Fruit fly (Drosophila melanogaster) Kc167 (cell line): ENCODE results near the gene hfp.

Source experiments
- Sin3A ChIP-seq: fragments of >200 bp; optimal IDR thresholded peaks from 2 replicates; lab custom pipeline; 2018; ENCODE audit warnings: missing external identifiers
- h ChIP-seq: fragments of >200 bp; optimal IDR thresholded peaks from 3 replicates; lab custom pipeline; 2018; ENCODE audit warnings: missing external identifiers
- insv ChIP-seq: fragments of >200 bp; optimal IDR thresholded peaks from 3 replicates; lab custom pipeline; 2018; ENCODE audit warnings: missing external identifiers
- psq ChIP-seq: fragments of >200 bp; optimal IDR thresholded peaks from 2 replicates; lab custom pipeline; 2017; ENCODE audit warnings: missing external identifiers
- ttk ChIP-seq: sonication (Bioruptor generic); optimal IDR thresholded peaks from 2 replicates; lab custom pipeline; 2017; ENCODE audit warnings: missing external identifiers

dm6 chr3L:1550914-1551313, 48.5 kb upstream of the hfp start:
- TF ChIP-seq insv: no peak
- no peak for TF ChIP-seq Sin3A (lab: Kevin White, UChicago)
- TF ChIP-seq psq: no peak
- TF ChIP-seq h: no peak
- no peak for TF ChIP-seq ttk (lab: Kevin White, UChicago)
